Fruit fly (Drosophila melanogaster) whole organism, embryonic: Measurements from ENCODE around the gene firl.

ENCODE experiments used
- CG1233 ChIP-seq: fragments of 200-800 bp; sonication (Bioruptor generic); optimal IDR thresholded peaks from 4 replicates; lab custom pipeline; 2018; ENCODE audit warnings: missing biosample characterization, mild to moderate bottlenecking, missing genetic modification characterization
- CG14965 ChIP-seq: fragments of 200-800 bp; sonication (Bioruptor generic); optimal IDR thresholded peaks from 2 replicates; lab custom pipeline; 2016; ENCODE audit warnings: missing biosample characterization, missing genetic modification characterization, borderline replicate concordance
- CG2712 ChIP-seq: fragments of 200-800 bp; optimal IDR thresholded peaks from 3 replicates; lab custom pipeline; 2019; ENCODE audit warnings: missing biosample characterization, mild to moderate bottlenecking, missing genetic modification characterization, moderate library complexity
- CG33213 ChIP-seq: fragments of 200-800 bp; sonication (Bioruptor generic); optimal IDR thresholded peaks from 3 replicates; lab custom pipeline; 2016; ENCODE audit warnings: missing biosample characterization, missing genetic modification characterization
- NC2α ChIP-seq: fragments of 200-800 bp; sonication (Bioruptor generic); optimal IDR thresholded peaks from 2 replicates; lab custom pipeline; 2016; ENCODE audit warnings: missing biosample characterization, missing genetic modification characterization
- pan ChIP-seq, 4 experiments: fragments of >200 bp in 3 of 4; fragments of 200-800 bp in 1 of 4; sonication (Bioruptor generic) in 1 of 4; optimal IDR thresholded peaks in 3 of 4; IDR thresholded peaks in 1 of 4; 2 replicates each; pipeline versions ENCODE4 v1.3.6 to Lab custom; 2017 to 2022; ENCODE audit warnings: missing biosample characterization in 2 of 4, missing genetic modification characterization in 2 of 4, mixed read lengths in 1 of 4

DNA sequence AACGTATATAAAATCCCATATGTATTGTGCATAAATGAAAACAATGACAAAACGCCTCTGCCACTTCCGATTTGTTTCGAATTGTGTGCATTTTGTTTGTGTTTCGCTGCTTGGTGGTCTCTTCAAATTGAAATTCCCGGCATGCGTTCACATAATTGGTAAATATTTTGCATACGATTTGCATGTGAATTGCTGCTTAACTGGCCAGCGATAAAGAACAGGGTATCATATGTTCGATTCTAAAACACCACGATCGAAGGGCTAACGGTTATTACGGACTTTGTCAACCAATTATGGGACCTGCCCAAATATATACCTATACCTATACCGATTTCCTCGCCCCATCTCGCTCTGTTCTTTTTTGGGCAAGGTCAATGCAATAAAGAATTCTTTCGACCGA lies 38.5 kb downstream of the firl start:
- no peak for TF ChIP-seq NC2α (GFP tag; lab: Kevin White, UChicago)
- no peak for TF ChIP-seq CG33213 (GFP tag; lab: Kevin White, UChicago)
- no peak for TF ChIP-seq pan (optimal IDR thresholded peaks at IDR 0.05; lab: Kevin White, UChicago)
- no peak for TF ChIP-seq pan (GFP tag; optimal IDR thresholded peaks at IDR 0.05 in 1 of 2, IDR thresholded peaks at IDR 0.05 in 1 of 2)
- no peak for TF ChIP-seq CG14965 (GFP tag; lab: Kevin White, UChicago)
- no peak for TF ChIP-seq CG2712 (tag; lab: Kevin White, UChicago)
- TF ChIP-seq CG1233 (GFP tag; lab: Kevin White, UChicago) = no peak
